Worm (Caenorhabditis elegans) whole organism, L1 larva: ENCODE data around the gene ethe-1.

Source experiments
- blmp-1 ChIP-seq: fragments of 150-350 bp; optimal IDR thresholded peaks from 2 replicates; lab custom pipeline; 2014; ENCODE audit warnings: missing biosample characterization, missing genetic modification characterization
- ceh-82 ChIP-seq, 3 experiments: fragments of 150-350 bp in 1 of 3; sonication (generic microtip) in 2 of 3; optimal IDR thresholded peaks; 2 replicates each; lab custom pipeline; 2014 to 2017; ENCODE audit warnings: missing biosample characterization in 3 of 3, missing genetic modification characterization in 3 of 3
- dpl-1 ChIP-seq, 3 experiments: fragments of 150-350 bp in 2 of 3; sonication (generic microtip) in 1 of 3; optimal IDR thresholded peaks; 2 replicates each; lab custom pipeline; 2014 to 2017; ENCODE audit warnings: missing biosample characterization in 3 of 3, missing genetic modification characterization in 3 of 3, missing genetic modification reagents in 3 of 3
- efl-1 ChIP-seq, 4 experiments: fragments of 150-350 bp; optimal IDR thresholded peaks in 3 of 4; peaks in 1 of 4; 1 replicate in 1 of 4; 2 replicates in 3 of 4; lab custom pipeline; 2014; ENCODE audit warnings: missing biosample characterization in 2 of 4, missing genetic modification characterization in 2 of 4, missing genetic modification reagents in 2 of 4
- hpl-2 ChIP-seq: fragments of 150-350 bp; optimal IDR thresholded peaks from 2 replicates; lab custom pipeline; 2014; ENCODE audit warnings: missing biosample characterization, missing genetic modification reagents, missing genetic modification characterization
- lin-14 ChIP-seq: fragments of 200-800 bp; sonication (Bioruptor generic); optimal IDR thresholded peaks from 2 replicates; lab custom pipeline; 2018; ENCODE audit warnings: mild to moderate bottlenecking, missing genetic modification characterization, moderate library complexity, missing compliant biosample characterization
- nhr-11 ChIP-seq: fragments of 150-350 bp; optimal IDR thresholded peaks from 2 replicates; lab custom pipeline; 2014; ENCODE audit warnings: missing biosample characterization, missing genetic modification characterization
- nhr-237 ChIP-seq: fragments of 150-350 bp; optimal IDR thresholded peaks from 2 replicates; lab custom pipeline; 2014; ENCODE audit warnings: missing biosample characterization, missing genetic modification characterization
- sptf-1 ChIP-seq: fragments of 150-350 bp; optimal IDR thresholded peaks from 2 replicates; lab custom pipeline; 2014; ENCODE audit warnings: missing biosample characterization, missing genetic modification characterization
- unc-130 ChIP-seq: fragments of 150-350 bp; optimal IDR thresholded peaks from 2 replicates; lab custom pipeline; 2017; ENCODE audit warnings: missing biosample characterization, missing genetic modification characterization, inconsistent platforms

- TF ChIP-seq hpl-2, result no peak
- no peak for TF ChIP-seq ceh-82 (tag; optimal IDR thresholded peaks at IDR 0.05; lab: Kevin White, UChicago)
- no peak for TF ChIP-seq sptf-1 (tag; lab: Kevin White, UChicago)
- TF ChIP-seq efl-1 (optimal IDR thresholded peaks at IDR 0.05; lab: Kevin White, UChicago), result no peak
- TF ChIP-seq efl-1 (GFP tag; optimal IDR thresholded peaks at IDR 0.05 in 1 of 2; lab: Kevin White, UChicago), result no peak
- no peak for TF ChIP-seq dpl-1 (GFP tag; optimal IDR thresholded peaks at IDR 0.05; lab: Kevin White, UChicago)
- no peak for TF ChIP-seq unc-130 (tag; lab: Kevin White, UChicago)
- no peak for TF ChIP-seq nhr-237 (tag; lab: Kevin White, UChicago)
- TF ChIP-seq lin-14, result no peak
- TF ChIP-seq blmp-1 (tag; lab: Kevin White, UChicago), result no peak
- TF ChIP-seq nhr-11, result no peak
These were observed 18.2 kb downstream of the ethe-1 start, which contains the start of gene sru-6 for ce11 chrIV:9490320-9490719.
